Fruit fly (Drosophila melanogaster): ENCODE data around the gene Ephrin.

Gene Ephrin

dm6 chr4:571504-572268, at the start of gene Ephrin, which contains the start of gene ND-49:
Gene Ephrin (plus strand): TSS chr4:571755.
Gene ND-49 (minus strand): TSS chr4:571554.
- TF ChIP-seq psq (optimal IDR thresholded peaks at IDR 0.05) (no peak), Dll (optimal IDR thresholded peaks at IDR 0.05) (no peak), pan (optimal IDR thresholded peaks at IDR 0.05) (no peak), CG8478 (optimal IDR thresholded peaks at IDR 0.05) (no peak), EcR (GFP tag; optimal IDR thresholded peaks at IDR 0.05) (no peak), usp (GFP tag; optimal IDR thresholded peaks at IDR 0.05) (no peak)

- TF ChIP-seq usp (GFP tag; optimal IDR thresholded peaks at IDR 0.05), result no peak
- no peak for TF ChIP-seq CG8478 (optimal IDR thresholded peaks at IDR 0.05)
- no peak for TF ChIP-seq Dll (optimal IDR thresholded peaks at IDR 0.05)
- TF ChIP-seq psq (optimal IDR thresholded peaks at IDR 0.05), result no peak
- TF ChIP-seq EcR (GFP tag; optimal IDR thresholded peaks at IDR 0.05), result no peak
- no peak for TF ChIP-seq pan (optimal IDR thresholded peaks at IDR 0.05)
These were observed 16.8 kb upstream of the Ephrin start for dm6 chr4:554758-555157.

DNA sequence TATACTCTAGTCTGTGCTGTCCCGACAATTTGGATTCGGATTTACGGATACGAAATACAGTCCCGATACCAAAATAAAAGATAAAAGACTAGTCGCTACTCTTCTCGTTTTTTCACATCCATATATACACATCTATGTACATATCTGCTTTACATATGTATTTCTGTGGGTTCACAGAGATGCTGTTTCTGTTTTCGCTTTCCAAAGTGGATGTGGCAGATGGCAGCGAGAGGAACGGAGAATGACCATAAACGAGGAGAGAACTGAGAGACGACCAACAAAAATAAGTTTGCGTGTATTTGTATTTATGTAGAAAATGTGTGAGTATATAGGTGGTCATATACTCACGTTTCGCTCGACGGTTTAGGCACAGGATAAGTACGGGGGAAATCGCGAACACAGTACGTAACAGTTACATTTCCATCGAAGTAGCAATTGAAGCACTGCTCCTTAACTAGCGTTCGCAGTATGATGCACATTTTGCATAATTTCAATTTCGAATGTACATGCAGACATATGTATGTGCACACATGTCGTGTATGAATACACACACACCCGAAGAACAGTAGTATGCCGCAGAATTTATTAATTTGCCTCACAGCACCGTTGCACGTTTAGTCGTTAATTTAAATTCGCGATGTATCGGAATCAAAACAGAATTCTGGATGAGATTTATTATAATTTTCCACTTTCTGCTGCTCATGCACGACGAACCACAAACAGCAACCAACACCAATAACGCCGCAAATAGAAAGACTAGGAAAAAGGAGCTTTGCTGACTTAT, 14.3 kb upstream of the Ephrin start, which contains the start of gene Tdg:
TSS of gene Tdg (minus strand) at position 760 of the 784 bp plus-strand sequence.
- TF ChIP-seq Dll (optimal IDR thresholded peaks at IDR 0.05) (no peak), psq (optimal IDR thresholded peaks at IDR 0.05) (no peak), pan (optimal IDR thresholded peaks at IDR 0.05) (no peak), CG8478 (optimal IDR thresholded peaks at IDR 0.05) (no peak), EcR (GFP tag; optimal IDR thresholded peaks at IDR 0.05) (no peak), usp (GFP tag; optimal IDR thresholded peaks at IDR 0.05) (no peak)

dm6 chr4:557879-558202, 13.7 kb upstream of the Ephrin start, which contains the start of gene Pur-alpha:
Gene Pur-alpha (plus strand): TSS chr4:558016.
- TF ChIP-seq pan (optimal IDR thresholded peaks at IDR 0.05) (no peak), Dll (optimal IDR thresholded peaks at IDR 0.05) (no peak), CG8478 (optimal IDR thresholded peaks at IDR 0.05) (no peak), EcR (GFP tag; optimal IDR thresholded peaks at IDR 0.05) (no peak), psq (optimal IDR thresholded peaks at IDR 0.05) (no peak), usp (GFP tag; optimal IDR thresholded peaks at IDR 0.05) (no peak)

dm6 chr4:558456-558855, 13.1 kb upstream of the Ephrin start:
- TF ChIP-seq pan (optimal IDR thresholded peaks at IDR 0.05) (no peak), Dll (optimal IDR thresholded peaks at IDR 0.05) (no peak), psq (optimal IDR thresholded peaks at IDR 0.05) (no peak), usp (GFP tag; optimal IDR thresholded peaks at IDR 0.05) (no peak), EcR (GFP tag; optimal IDR thresholded peaks at IDR 0.05) (no peak)

DNA sequence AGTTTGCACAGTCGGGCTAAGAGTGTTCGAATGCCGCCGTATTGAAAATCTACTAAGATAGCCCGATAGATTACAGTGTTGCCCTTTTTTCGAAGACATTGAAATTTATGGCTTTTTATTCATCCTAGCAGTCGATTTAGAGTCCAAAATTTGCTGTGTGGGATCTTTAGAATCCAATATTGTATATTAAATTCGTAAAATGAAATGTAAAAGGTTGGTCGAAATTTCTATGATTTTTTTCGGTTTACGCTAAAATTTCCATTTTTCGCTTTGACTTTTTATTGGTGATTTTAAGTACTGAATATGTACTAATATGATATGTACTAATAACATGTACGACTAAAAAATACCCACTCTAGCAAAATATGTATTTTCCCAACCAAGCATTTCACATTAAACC, 4.3 kb upstream of the Ephrin start:
- TF ChIP-seq usp (GFP tag; optimal IDR thresholded peaks at IDR 0.05) (no peak), psq (optimal IDR thresholded peaks at IDR 0.05) (no peak), pan (optimal IDR thresholded peaks at IDR 0.05) (no peak), CG8478 (optimal IDR thresholded peaks at IDR 0.05) (no peak), EcR (GFP tag; optimal IDR thresholded peaks at IDR 0.05) (no peak), Dll (optimal IDR thresholded peaks at IDR 0.05) (no peak)

DNA sequence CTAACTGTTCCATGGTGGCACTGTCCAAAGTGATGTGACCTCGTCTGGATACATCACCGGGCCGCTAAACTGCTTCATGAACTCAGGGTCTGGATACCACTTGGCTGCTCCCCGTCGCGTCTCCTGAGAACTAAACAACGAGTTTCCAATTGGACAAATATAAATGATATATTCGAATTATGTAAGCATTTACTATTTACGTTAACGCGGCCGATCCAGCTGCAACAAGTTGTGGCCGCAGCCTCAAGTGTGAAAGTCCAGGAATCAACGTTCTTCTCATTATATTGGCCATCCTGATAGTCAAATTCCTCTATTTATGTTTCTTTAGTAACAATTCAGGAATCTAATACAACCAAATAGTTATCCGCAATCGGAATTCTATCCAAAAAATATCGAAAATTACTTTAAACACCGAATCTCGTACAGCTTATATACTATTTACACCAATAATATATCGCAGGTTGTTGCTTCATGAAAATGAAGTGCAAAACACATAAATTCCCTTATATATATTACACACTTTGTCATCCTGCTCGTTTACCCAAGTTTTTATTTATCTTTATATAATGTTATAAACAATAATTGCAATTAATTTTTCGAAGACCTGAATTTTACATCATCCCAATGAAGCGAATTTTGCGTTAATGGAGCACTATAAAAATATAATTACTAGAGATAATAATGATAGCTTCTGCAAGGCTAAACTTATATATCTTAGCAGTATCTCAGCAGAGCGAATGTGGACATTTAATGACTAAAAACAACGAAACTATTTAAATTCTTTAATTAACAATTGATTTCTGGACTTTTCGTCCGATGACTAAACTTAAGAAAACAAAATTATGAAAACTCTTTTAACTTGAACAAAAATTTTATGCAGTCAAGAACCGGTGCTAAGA, 902 bp upstream of the Ephrin start:
- TF ChIP-seq pan (optimal IDR thresholded peaks at IDR 0.05), result no peak
- no peak for TF ChIP-seq CG8478 (optimal IDR thresholded peaks at IDR 0.05)
- TF ChIP-seq usp (GFP tag; optimal IDR thresholded peaks at IDR 0.05), result no peak
- TF ChIP-seq EcR (GFP tag; optimal IDR thresholded peaks at IDR 0.05), result no peak
- no peak for TF ChIP-seq Dll (optimal IDR thresholded peaks at IDR 0.05)
- TF ChIP-seq psq (optimal IDR thresholded peaks at IDR 0.05), result no peak

DNA sequence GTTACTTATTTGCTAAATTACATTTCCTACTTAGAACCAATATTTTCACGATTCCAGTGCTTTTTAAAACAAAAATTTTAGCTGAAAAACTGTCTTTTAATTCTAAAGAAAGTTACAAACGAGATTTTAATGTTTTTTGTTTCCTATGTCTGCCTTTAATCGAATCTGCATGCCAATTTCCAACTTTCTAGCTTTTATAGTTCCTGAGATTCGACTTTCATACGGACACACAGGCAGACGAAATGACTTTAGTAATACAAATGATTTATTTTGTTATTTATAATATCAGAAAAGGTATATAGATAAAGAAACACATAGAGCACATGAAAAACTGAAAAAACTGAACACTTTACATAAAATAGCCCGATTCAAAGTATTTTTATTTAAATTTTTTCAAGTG, 4.9 kb downstream of the Ephrin start:
- TF ChIP-seq Dll (optimal IDR thresholded peaks at IDR 0.05) (no peak), usp (GFP tag; optimal IDR thresholded peaks at IDR 0.05) (no peak), EcR (GFP tag; optimal IDR thresholded peaks at IDR 0.05) (no peak), psq (optimal IDR thresholded peaks at IDR 0.05) (no peak), CG8478 (optimal IDR thresholded peaks at IDR 0.05) (no peak), pan (optimal IDR thresholded peaks at IDR 0.05) (no peak)

dm6 chr4:582836-583235, 11.3 kb downstream of the Ephrin start, which contains the start of gene CG1909:
Gene CG1909 (plus strand): TSS chr4:583108.
- TF ChIP-seq psq (optimal IDR thresholded peaks at IDR 0.05) (no peak), EcR (GFP tag; optimal IDR thresholded peaks at IDR 0.05) (no peak), usp (GFP tag; optimal IDR thresholded peaks at IDR 0.05) (no peak), CG8478 (optimal IDR thresholded peaks at IDR 0.05) (no peak)

- no peak for TF ChIP-seq Dll (optimal IDR thresholded peaks at IDR 0.05)
- TF ChIP-seq CG8478 (optimal IDR thresholded peaks at IDR 0.05), result no peak
- no peak for TF ChIP-seq usp (GFP tag; optimal IDR thresholded peaks at IDR 0.05)
- no peak for TF ChIP-seq EcR (GFP tag; optimal IDR thresholded peaks at IDR 0.05)
- no peak for TF ChIP-seq pan (optimal IDR thresholded peaks at IDR 0.05)
- TF ChIP-seq psq (optimal IDR thresholded peaks at IDR 0.05), result no peak
These were observed 17.0 kb downstream of the Ephrin start for dm6 chr4:588514-588913.

dm6 chr4:607498-607897, 35.9 kb downstream of the Ephrin start, which contains the start of gene onecut:
Gene onecut (minus strand): TSS chr4:607649.
- TF ChIP-seq Dll (optimal IDR thresholded peaks at IDR 0.05) (no peak), pan (optimal IDR thresholded peaks at IDR 0.05) (no peak), CG8478 (optimal IDR thresholded peaks at IDR 0.05) (no peak), EcR (GFP tag; optimal IDR thresholded peaks at IDR 0.05) (no peak), usp (GFP tag; optimal IDR thresholded peaks at IDR 0.05) (no peak), psq (optimal IDR thresholded peaks at IDR 0.05) (no peak)

All from whole organism.